Fruit fly (Drosophila melanogaster) whole organism, embryonic: ENCODE results near the gene Sidpn.

Experiments
- Ada2b ChIP-seq: fragments of 200-800 bp; sonication (Bioruptor generic); IDR thresholded peaks from 2 replicates; pipeline ENCODE4 v1.3.6; 2022; ENCODE audit warnings: missing biosample characterization, missing genetic modification characterization
- Awh ChIP-seq: fragments of 200-800 bp; sonication (Bioruptor generic); IDR thresholded peaks from 2 replicates; pipeline ENCODE4, ENCODE4 v1.3.6; 2022; ENCODE audit warnings: missing biosample characterization, missing genetic modification characterization
- B-H1 ChIP-seq: fragments of 200-800 bp; sonication (Bioruptor generic); IDR thresholded peaks from 3 replicates; pipeline ENCODE4 v1.3.6; 2022; ENCODE audit warnings: missing biosample characterization, missing genetic modification characterization
- Bteb2 ChIP-seq: fragments of 200-800 bp; sonication (Bioruptor generic); optimal IDR thresholded peaks from 2 replicates; lab custom pipeline; 2016; ENCODE audit warnings: missing biosample characterization, missing genetic modification characterization
- CG11085 ChIP-seq: fragments of 200-800 bp; sonication (Bioruptor generic); IDR thresholded peaks from 2 replicates; pipeline ENCODE4 v1.3.6; 2022; ENCODE audit warnings: missing biosample characterization, missing genetic modification characterization
- CG11093 ChIP-seq: fragments of 200-800 bp; sonication (Bioruptor generic); IDR thresholded peaks from 3 replicates; pipeline ENCODE4 v1.3.6; 2022; ENCODE audit warnings: missing biosample characterization, missing genetic modification characterization
- CG12104 ChIP-seq: fragments of 200-800 bp; sonication (Bioruptor generic); optimal IDR thresholded peaks from 3 replicates; lab custom pipeline; 2016; ENCODE audit warnings: missing biosample characterization, missing genetic modification characterization
- CG12769 ChIP-seq: fragments of 200-800 bp; sonication (Bioruptor generic); optimal IDR thresholded peaks from 2 replicates; lab custom pipeline; 2019; ENCODE audit warnings: missing biosample characterization, mild to moderate bottlenecking, missing genetic modification characterization, moderate library complexity
- CG13424 ChIP-seq: fragments of 200-800 bp; sonication (Bioruptor generic); optimal IDR thresholded peaks from 2 replicates; lab custom pipeline; 2019; ENCODE audit warnings: missing biosample characterization, mild to moderate bottlenecking, missing genetic modification characterization, moderate library complexity
- CG14014 ChIP-seq: fragments of 200-800 bp; sonication (Bioruptor generic); IDR thresholded peaks from 2 replicates; pipeline ENCODE4 v1.3.6; 2022; ENCODE audit warnings: missing biosample characterization, missing genetic modification characterization
- CG14965 ChIP-seq: fragments of 200-800 bp; sonication (Bioruptor generic); optimal IDR thresholded peaks from 2 replicates; lab custom pipeline; 2016; ENCODE audit warnings: missing biosample characterization, missing genetic modification characterization, borderline replicate concordance
- CG15011 ChIP-seq: fragments of 200-800 bp; sonication (Bioruptor generic); optimal IDR thresholded peaks from 3 replicates; lab custom pipeline; 2018; ENCODE audit warnings: missing biosample characterization, mild to moderate bottlenecking, missing genetic modification characterization
- CG1529 ChIP-seq: fragments of 200-800 bp; sonication (Bioruptor generic); optimal IDR thresholded peaks from 3 replicates; lab custom pipeline; 2018; ENCODE audit warnings: missing biosample characterization, missing genetic modification characterization
- CG1647 ChIP-seq: fragments of 200-800 bp; sonication (Bioruptor generic); optimal IDR thresholded peaks from 3 replicates; lab custom pipeline; 2016; ENCODE audit warnings: missing biosample characterization, missing genetic modification characterization
- CG16863 ChIP-seq: fragments of 200-800 bp; sonication (Bioruptor generic); optimal IDR thresholded peaks from 3 replicates; lab custom pipeline; 2016; ENCODE audit warnings: missing biosample characterization, missing genetic modification characterization
- CG17802 ChIP-seq: fragments of 200-800 bp; sonication (Bioruptor generic); optimal IDR thresholded peaks from 2 replicates; lab custom pipeline; 2018; ENCODE audit warnings: missing biosample characterization, mild to moderate bottlenecking, missing genetic modification characterization, moderate library complexity
- CG18764 ChIP-seq: fragments of 200-800 bp; sonication (Bioruptor generic); optimal IDR thresholded peaks from 3 replicates; lab custom pipeline; 2016; ENCODE audit warnings: missing biosample characterization, missing genetic modification characterization
- CG31224 ChIP-seq: fragments of 200-800 bp; sonication (Bioruptor generic); IDR thresholded peaks from 2 replicates; pipeline ENCODE4 v1.3.6; 2022; ENCODE audit warnings: missing biosample characterization, missing genetic modification characterization
- CG4424 ChIP-seq: fragments of 200-800 bp; sonication (Bioruptor generic); optimal IDR thresholded peaks from 3 replicates; lab custom pipeline; 2016; ENCODE audit warnings: missing biosample characterization, missing genetic modification characterization
- CG4854 ChIP-seq: fragments of 200-800 bp; sonication (Bioruptor generic); optimal IDR thresholded peaks from 2 replicates; lab custom pipeline; 2016; ENCODE audit warnings: missing biosample characterization, missing genetic modification characterization, inconsistent platforms
- CG6854 ChIP-seq: fragments of 200-800 bp; sonication (Bioruptor generic); optimal IDR thresholded peaks from 3 replicates; lab custom pipeline; 2017; ENCODE audit warnings: missing biosample characterization, mild to moderate bottlenecking, missing genetic modification characterization
- CG7357 ChIP-seq: fragments of 200-800 bp; sonication (Bioruptor generic); IDR thresholded peaks from 3 replicates; pipeline ENCODE4 v1.3.6; 2022; ENCODE audit warnings: missing biosample characterization, missing genetic modification characterization
- CG7556 ChIP-seq: fragments of 200-800 bp; sonication (Bioruptor generic); optimal IDR thresholded peaks from 2 replicates; lab custom pipeline; 2017; ENCODE audit warnings: missing biosample characterization, mild to moderate bottlenecking, missing genetic modification characterization
- CG7987 ChIP-seq: fragments of 200-800 bp; sonication (Bioruptor generic); optimal IDR thresholded peaks from 2 replicates; lab custom pipeline; 2018; ENCODE audit warnings: missing biosample characterization, mild to moderate bottlenecking, missing genetic modification characterization, moderate library complexity
- CG8765 ChIP-seq: fragments of 200-800 bp; sonication (Bioruptor generic); IDR thresholded peaks from 2 replicates; pipeline ENCODE4 v1.3.6; 2022; ENCODE audit warnings: missing biosample characterization, missing genetic modification characterization
- CG8924 ChIP-seq: fragments of 200-800 bp; optimal IDR thresholded peaks from 3 replicates; lab custom pipeline; 2019; ENCODE audit warnings: missing biosample characterization, mild to moderate bottlenecking, missing genetic modification characterization, moderate library complexity
- CG9215 ChIP-seq: fragments of 200-800 bp; sonication (Bioruptor generic); IDR thresholded peaks from 2 replicates; pipeline ENCODE4 v1.3.6; 2022; ENCODE audit warnings: missing biosample characterization, missing genetic modification characterization
- CG9437 ChIP-seq: fragments of 200-800 bp; sonication (Bioruptor generic); optimal IDR thresholded peaks from 2 replicates; lab custom pipeline; 2018; ENCODE audit warnings: missing biosample characterization, mild to moderate bottlenecking, missing genetic modification characterization
- Gsc ChIP-seq: fragments of 200-800 bp; sonication (Bioruptor generic); IDR thresholded peaks from 2 replicates; pipeline ENCODE4 v1.3.6; 2022; ENCODE audit warnings: missing biosample characterization, missing genetic modification characterization
- Kr ChIP-seq: fragments of 200-800 bp; sonication (Bioruptor generic); optimal IDR thresholded peaks from 2 replicates; lab custom pipeline; 2017; ENCODE audit warnings: missing biosample characterization, mild to moderate bottlenecking, missing genetic modification characterization
- Max ChIP-seq: fragments of 200-800 bp; sonication (Bioruptor generic); optimal IDR thresholded peaks from 2 replicates; lab custom pipeline; 2016; ENCODE audit warnings: missing biosample characterization, mild to moderate bottlenecking, missing genetic modification characterization
- Mrtf ChIP-seq: fragments of 200-800 bp; sonication (Bioruptor generic); IDR thresholded peaks from 3 replicates; pipeline ENCODE4 v1.3.6; 2022; ENCODE audit warnings: missing biosample characterization, missing genetic modification characterization
- NC2β ChIP-seq: fragments of 200-800 bp; sonication (Bioruptor generic); optimal IDR thresholded peaks from 2 replicates; lab custom pipeline; 2016; ENCODE audit warnings: missing biosample characterization, missing genetic modification characterization
- NFAT ChIP-seq: fragments of 200-800 bp; sonication (Bioruptor generic); IDR thresholded peaks from 2 replicates; pipeline ENCODE4 v1.3.6; 2022; ENCODE audit warnings: missing biosample characterization, missing genetic modification characterization
- Sin3A ChIP-seq: fragments of >200 bp; optimal IDR thresholded peaks from 2 replicates; lab custom pipeline; 2018
- Trl ChIP-seq, 3 experiments: fragments of >200 bp in 2 of 3; fragments of 200-800 bp in 1 of 3; sonication (Bioruptor generic) in 1 of 3; optimal IDR thresholded peaks; 2 replicates in 1 of 3; 3 replicates in 2 of 3; lab custom pipeline; 2016 to 2017; ENCODE audit warnings: missing biosample characterization in 1 of 3, missing genetic modification characterization in 1 of 3
- Xbp1 ChIP-seq: fragments of 200-800 bp; sonication (Bioruptor generic); optimal IDR thresholded peaks from 3 replicates; lab custom pipeline; 2016; ENCODE audit warnings: missing biosample characterization, mild to moderate bottlenecking, missing genetic modification characterization
- bowl ChIP-seq: fragments of 200-800 bp; sonication (Bioruptor generic); IDR thresholded peaks from 2 replicates; pipeline ENCODE4 v1.3.6; 2022; ENCODE audit warnings: missing biosample characterization, missing genetic modification characterization
- cwo ChIP-seq: fragments of 200-800 bp; sonication (Bioruptor generic); optimal IDR thresholded peaks from 3 replicates; lab custom pipeline; 2017; ENCODE audit warnings: missing biosample characterization, missing genetic modification characterization, mild to moderate bottlenecking, moderate library complexity, missing genetic modification reagents
- ftz-f1 ChIP-seq: fragments of 200-800 bp; sonication (Bioruptor generic); optimal IDR thresholded peaks from 2 replicates; lab custom pipeline; 2016; ENCODE audit warnings: missing biosample characterization, missing genetic modification characterization
- fu2 ChIP-seq: fragments of 200-800 bp; sonication (Bioruptor generic); optimal IDR thresholded peaks from 2 replicates; lab custom pipeline; 2016; ENCODE audit warnings: missing biosample characterization, missing genetic modification characterization
- gem ChIP-seq: fragments of 200-800 bp; sonication (Bioruptor generic); optimal IDR thresholded peaks from 2 replicates; lab custom pipeline; 2019; ENCODE audit warnings: missing biosample characterization, mild to moderate bottlenecking, missing genetic modification characterization, moderate library complexity
- gsb-n ChIP-seq: fragments of 200-800 bp; sonication (Bioruptor generic); optimal IDR thresholded peaks from 3 replicates; lab custom pipeline; 2018; ENCODE audit warnings: missing biosample characterization, mild to moderate bottlenecking, missing genetic modification characterization
- lov ChIP-seq, 2 experiments: fragments of 200-800 bp in 1 of 2; fragments of >200 bp in 1 of 2; sonication (Bioruptor generic) in 1 of 2; IDR thresholded peaks in 1 of 2; optimal IDR thresholded peaks in 1 of 2; 2 replicates in 1 of 2; 3 replicates in 1 of 2; pipeline versions ENCODE4 v1.3.6 to Lab custom; 2017 to 2022; ENCODE audit warnings: missing biosample characterization in 1 of 2, missing genetic modification characterization in 1 of 2
- nom ChIP-seq: fragments of 200-800 bp; sonication (Bioruptor generic); optimal IDR thresholded peaks from 2 replicates; lab custom pipeline; 2017; ENCODE audit warnings: missing biosample characterization, missing genetic modification characterization, mild to moderate bottlenecking, moderate library complexity, missing genetic modification reagents
- otp ChIP-seq: fragments of 200-800 bp; sonication (Bioruptor generic); IDR thresholded peaks from 3 replicates; pipeline ENCODE4, ENCODE4 v1.3.6; 2022; ENCODE audit warnings: missing biosample characterization, missing genetic modification characterization
- row ChIP-seq: fragments of 200-800 bp; sonication (Bioruptor generic); IDR thresholded peaks from 3 replicates; pipeline ENCODE4 v1.3.6; 2022; ENCODE audit warnings: missing biosample characterization, missing genetic modification characterization
- tgo ChIP-seq: fragments of 200-800 bp; sonication (Bioruptor generic); IDR thresholded peaks from 3 replicates; pipeline ENCODE4 v1.3.6; 2022; ENCODE audit warnings: missing biosample characterization, missing genetic modification characterization
- zen2 ChIP-seq: fragments of 200-800 bp; sonication (Bioruptor generic); IDR thresholded peaks from 3 replicates; pipeline ENCODE4 v1.3.6; 2022; ENCODE audit warnings: missing biosample characterization, missing genetic modification characterization; ENCODE audit not compliant: partially characterized antibody

The Sidpn gene

DNA sequence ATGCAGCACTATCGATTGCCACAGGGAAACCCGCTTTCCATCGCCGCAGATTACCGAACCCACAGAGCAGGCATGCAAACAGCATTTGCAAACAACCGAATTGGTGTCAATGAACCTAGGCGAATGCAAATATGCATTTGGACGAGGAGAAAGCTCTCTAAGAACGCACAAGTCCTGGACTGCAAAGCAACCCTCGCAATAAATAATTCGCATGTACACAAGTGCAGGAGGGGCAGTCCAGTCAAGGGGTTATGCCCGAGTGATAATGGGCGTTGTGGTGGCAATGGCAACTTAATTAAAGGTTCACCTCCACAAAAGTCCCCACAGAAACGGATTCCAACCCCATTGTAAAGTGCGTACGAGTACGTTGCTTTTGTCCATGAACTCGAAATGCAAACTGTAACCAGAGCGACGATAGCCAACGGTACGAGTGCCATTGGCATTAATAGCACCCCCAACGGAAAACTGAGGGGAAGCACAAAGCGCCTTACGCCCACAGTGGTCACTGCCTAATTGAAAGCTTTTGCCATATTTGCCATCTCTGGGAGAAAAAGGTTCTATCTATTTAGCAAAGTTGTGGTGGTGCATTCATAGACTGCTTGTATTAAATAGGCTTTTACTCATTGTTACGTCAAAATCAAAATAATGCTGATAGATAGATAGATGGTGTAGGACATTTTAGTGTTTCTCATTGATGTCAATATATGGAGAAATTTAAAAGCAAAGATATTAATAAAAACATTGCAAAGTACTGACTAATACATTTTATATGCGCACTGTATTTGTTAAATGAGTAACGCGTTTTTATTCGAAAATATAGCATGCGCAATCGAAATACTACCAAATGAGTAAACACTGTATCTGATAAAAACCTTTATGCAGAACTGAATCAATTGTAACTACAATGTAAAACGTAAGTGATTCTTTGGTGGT is 44.4 kb upstream of the Sidpn start (continued):
- TF ChIP-seq bowl (GFP tag; lab: Robert Waterston, UW) (no peak), Gsc (GFP tag; lab: Robert Waterston, UW) (no peak), gsb-n (tag; lab: Kevin White, UChicago) (no peak), CG14965 (no peak), CG11093 (no peak), Trl (optimal IDR thresholded peaks at IDR 0.05; lab: Kevin White, UChicago) (no peak), Trl (GFP tag; optimal IDR thresholded peaks at IDR 0.05; lab: Kevin White, UChicago) (no peak), CG1647 (no peak), CG9215 (GFP tag; lab: Robert Waterston, UW) (0 out of 2 replicates have a peak, but pooled peaks have one; percentile 12), CG7556 (peak; percentile 33), CG8924 (tag; lab: Kevin White, UChicago) (peak; percentile 1), CG18764 (no peak), row (GFP tag; lab: Robert Waterston, UW) (peak; percentile 49), CG4424 (GFP tag; lab: Kevin White, UChicago) (no peak), CG1529 (GFP tag; lab: Kevin White, UChicago) (no peak), Awh (GFP tag; lab: Robert Waterston, UW) (no peak), Ada2b (GFP tag; lab: Robert Waterston, UW) (no peak), CG8765 (GFP tag; lab: Robert Waterston, UW) (no peak), Kr (GFP tag; lab: Kevin White, UChicago) (peak; percentile 5), nom (no peak), cwo (no peak), CG7357 (GFP tag; lab: Robert Waterston, UW) (no peak), CG31224 (GFP tag; lab: Robert Waterston, UW) (no peak), CG12769 (no peak), otp (GFP tag; lab: Robert Waterston, UW) (no peak), CG7987 (GFP tag; lab: Kevin White, UChicago) (no peak), CG11085 (no peak), zen2 (no peak), lov (optimal IDR thresholded peaks at IDR 0.05; lab: Kevin White, UChicago) (no peak), lov (GFP tag; IDR thresholded peaks at IDR 0.05; lab: Robert Waterston, UW) (no peak), Mrtf (GFP tag; lab: Robert Waterston, UW) (no peak), NFAT (GFP tag; lab: Robert Waterston, UW) (no peak), CG12104 (GFP tag; lab: Kevin White, UChicago) (no peak), CG13424 (tag; lab: Kevin White, UChicago) (peak; percentile 17), CG16863 (GFP tag; lab: Kevin White, UChicago) (no peak), tgo (GFP tag; lab: Robert Waterston, UW) (no peak), CG15011 (GFP tag; lab: Kevin White, UChicago) (no peak), CG14014 (no peak), B-H1 (GFP tag; lab: Robert Waterston, UW) (no peak), gem (peak; percentile 41), Max (no peak), fu2 (no peak), NC2β (GFP tag; lab: Kevin White, UChicago) (no peak), Xbp1 (GFP tag; lab: Kevin White, UChicago) (no peak), CG6854 (no peak), Sin3A (lab: Kevin White, UChicago) (no peak), CG9437 (GFP tag; lab: Kevin White, UChicago) (no peak), ftz-f1 (GFP tag; lab: Kevin White, UChicago) (no peak), CG17802 (tag; lab: Kevin White, UChicago) (no peak), CG4854 (GFP tag; lab: Kevin White, UChicago) (no peak), Bteb2 (GFP tag; lab: Kevin White, UChicago) (no peak)
